Worm (Caenorhabditis elegans) whole organism, midembryonic: ENCODE measurements around the gene C06A8.8.

Source experiments
- T22C8.4 ChIP-seq: fragments of 200-800 bp; sonication (Bioruptor generic); IDR thresholded peaks from 2 replicates; pipeline ENCODE4 v1.3.6; 2022; ENCODE audit warnings: missing genetic modification characterization, missing compliant biosample characterization
- cog-1 ChIP-seq: sonication (generic microtip); optimal IDR thresholded peaks from 2 replicates; lab custom pipeline; 2016; ENCODE audit warnings: missing genetic modification characterization, missing compliant biosample characterization
- flt-1 ChIP-seq: fragments of 200-800 bp; sonication (Bioruptor generic); IDR thresholded peaks from 2 replicates; pipeline ENCODE4 v1.3.6; 2022; ENCODE audit warnings: missing genetic modification characterization, missing compliant biosample characterization
- klf-2 ChIP-seq: fragments of 200-800 bp; sonication (Bioruptor generic); conservative IDR thresholded peaks from 2 replicates; pipeline ENCODE4 v1.3.6; 2022; ENCODE audit warnings: missing genetic modification reagents, missing genetic modification characterization, missing compliant biosample characterization
- med-1 ChIP-seq: sonication (generic microtip); optimal IDR thresholded peaks from 2 replicates; lab custom pipeline; 2017; ENCODE audit warnings: missing genetic modification characterization, mild to moderate bottlenecking, missing compliant biosample characterization, antibody characterized with exemption, missing genetic modification reagents; ENCODE audit not compliant: insufficient read depth
- ref-1 ChIP-seq: fragments of 200-800 bp; sonication (Bioruptor generic); conservative IDR thresholded peaks from 2 replicates; pipeline ENCODE4 v1.3.6; 2022; ENCODE audit warnings: missing genetic modification reagents, missing genetic modification characterization, missing compliant biosample characterization
- tab-1 ChIP-seq: fragments of 200-800 bp; sonication (Bioruptor generic); IDR thresholded peaks from 2 replicates; pipeline ENCODE4 v1.3.6; 2022; ENCODE audit warnings: missing genetic modification characterization, missing compliant biosample characterization
- ztf-23 ChIP-seq: fragments of 200-800 bp; sonication (Bioruptor generic); IDR thresholded peaks from 2 replicates; pipeline ENCODE4 v1.3.6; 2022; ENCODE audit warnings: missing genetic modification reagents, missing genetic modification characterization, missing compliant biosample characterization

ce11 chrII:7790324-7790898, 18.6 kb upstream of the C06A8.8 start, which contains the start of gene srlf-1:
- no peak for TF ChIP-seq klf-2 (GFP tag; lab: Robert Waterston, UW)
- no peak for TF ChIP-seq tab-1
- TF ChIP-seq flt-1 (GFP tag; lab: Robert Waterston, UW), result no peak
- TF ChIP-seq ztf-23 (GFP tag; lab: Robert Waterston, UW), result no peak
- no peak for TF ChIP-seq T22C8.4
- no peak for TF ChIP-seq ref-1
- no peak for TF ChIP-seq cog-1 (tag; lab: Kevin White, UChicago)
- no peak for TF ChIP-seq med-1 (GFP tag; lab: Kevin White, UChicago)
